Fruit fly (Drosophila melanogaster) whole organism, adult: ENCODE results near the gene CG43117.

ENCODE experiments used
- CG11617 ChIP-seq: fragments of 200-800 bp; sonication (Bioruptor generic); optimal IDR thresholded peaks from 2 replicates; lab custom pipeline; 2017; ENCODE audit warnings: mild to moderate bottlenecking, missing biosample characterization, missing genetic modification reagents, missing genetic modification characterization
- CG12768 ChIP-seq: fragments of 200-800 bp; sonication (Bioruptor generic); optimal IDR thresholded peaks from 2 replicates; lab custom pipeline; 2017; ENCODE audit warnings: missing biosample characterization, missing genetic modification characterization, mild to moderate bottlenecking, moderate library complexity, missing genetic modification reagents
- CG14711 ChIP-seq: fragments of 200-800 bp; sonication (Bioruptor generic); optimal IDR thresholded peaks from 2 replicates; lab custom pipeline; 2018; ENCODE audit warnings: missing biosample characterization, mild to moderate bottlenecking, missing genetic modification characterization, moderate library complexity
- CG1620 ChIP-seq: fragments of 200-800 bp; sonication (Bioruptor generic); optimal IDR thresholded peaks from 2 replicates; lab custom pipeline; 2016; ENCODE audit warnings: missing biosample characterization, missing genetic modification characterization
- CG33017 ChIP-seq: fragments of 200-800 bp; sonication (Bioruptor generic); optimal IDR thresholded peaks from 2 replicates; lab custom pipeline; 2018; ENCODE audit warnings: missing biosample characterization, mild to moderate bottlenecking, missing genetic modification characterization, moderate library complexity
- CG5204 ChIP-seq: fragments of 200-800 bp; sonication (Bioruptor generic); optimal IDR thresholded peaks from 2 replicates; lab custom pipeline; 2016; ENCODE audit warnings: missing biosample characterization, missing genetic modification characterization
- CG7045 ChIP-seq: fragments of 200-800 bp; sonication (Bioruptor generic); optimal IDR thresholded peaks from 2 replicates; lab custom pipeline; 2017; ENCODE audit warnings: missing biosample characterization, mild to moderate bottlenecking, missing genetic modification characterization
- CG7101 ChIP-seq: fragments of 200-800 bp; sonication (Bioruptor generic); optimal IDR thresholded peaks from 2 replicates; lab custom pipeline; 2018; ENCODE audit warnings: missing biosample characterization, mild to moderate bottlenecking, missing genetic modification characterization, moderate library complexity
- Clk ChIP-seq: fragments of 200-800 bp; sonication (Bioruptor generic); optimal IDR thresholded peaks from 2 replicates; lab custom pipeline; 2017; ENCODE audit warnings: missing biosample characterization, missing genetic modification characterization
- Crg-1 ChIP-seq: fragments of 200-800 bp; sonication (Bioruptor generic); optimal IDR thresholded peaks from 2 replicates; lab custom pipeline; 2016; ENCODE audit warnings: missing biosample characterization, missing genetic modification characterization
- Hr96 ChIP-seq: fragments of 200-800 bp; sonication (Bioruptor generic); optimal IDR thresholded peaks from 2 replicates; lab custom pipeline; 2016; ENCODE audit warnings: missing biosample characterization, missing genetic modification characterization
- Mnt ChIP-seq: fragments of 200-800 bp; sonication (Bioruptor generic); optimal IDR thresholded peaks from 2 replicates; lab custom pipeline; 2016; ENCODE audit warnings: missing biosample characterization, mild to moderate bottlenecking, missing genetic modification characterization
- bab1 ChIP-seq: fragments of 200-800 bp; sonication (Bioruptor generic); optimal IDR thresholded peaks from 3 replicates; lab custom pipeline; 2019; ENCODE audit warnings: missing biosample characterization, mild to moderate bottlenecking, missing genetic modification characterization, moderate library complexity
- cic ChIP-seq: fragments of 200-800 bp; sonication (Bioruptor generic); optimal IDR thresholded peaks from 2 replicates; lab custom pipeline; 2017; ENCODE audit warnings: missing biosample characterization, mild to moderate bottlenecking, missing genetic modification characterization, moderate library complexity
- cnc ChIP-seq, 2 experiments: fragments of >200 bp; optimal IDR thresholded peaks; 2 replicates each; lab custom pipeline; 2017
- kay ChIP-seq: fragments of 200-800 bp; sonication (Bioruptor generic); peaks from one replicate; lab custom pipeline; 2016; ENCODE audit warnings: missing biosample characterization, missing genetic modification characterization, borderline replicate concordance
- ovo ChIP-seq: fragments of 200-800 bp; sonication (Bioruptor generic); optimal IDR thresholded peaks from 2 replicates; lab custom pipeline; 2016; ENCODE audit warnings: missing biosample characterization, missing genetic modification characterization
- pad ChIP-seq: fragments of 200-800 bp; sonication (Bioruptor generic); optimal IDR thresholded peaks from 3 replicates; lab custom pipeline; 2017; ENCODE audit warnings: missing biosample characterization, missing genetic modification characterization, mild to moderate bottlenecking, moderate library complexity, missing genetic modification reagents
- tj ChIP-seq: fragments of 200-800 bp; sonication (Bioruptor generic); optimal IDR thresholded peaks from 3 replicates; lab custom pipeline; 2017; ENCODE audit warnings: missing biosample characterization, mild to moderate bottlenecking, missing genetic modification characterization, moderate library complexity
- toe ChIP-seq: fragments of 200-800 bp; sonication (Bioruptor generic); optimal IDR thresholded peaks from 2 replicates; lab custom pipeline; 2016; ENCODE audit warnings: missing biosample characterization, missing genetic modification characterization

Gene CG43117

dm6 chr3R:26456577-26456976 is 2.0 kb downstream of the CG43117 start, which contains the start of gene CG14237:
Gene CG14237, plus strand, starts transcription at chr3R:26456877.
- no peak for TF ChIP-seq cic (GFP tag; lab: Kevin White, UChicago)
- TF ChIP-seq CG12768: no peak
- TF ChIP-seq CG5204 (GFP tag; lab: Kevin White, UChicago): no peak
- no peak for TF ChIP-seq Mnt
- TF ChIP-seq kay (GFP tag; lab: Kevin White, UChicago): no peak
- TF ChIP-seq tj: no peak
- TF ChIP-seq CG7101: no peak
- no peak for TF ChIP-seq Hr96 (GFP tag; lab: Kevin White, UChicago)
- no peak for TF ChIP-seq pad (GFP tag; lab: Kevin White, UChicago)
- TF ChIP-seq cnc (optimal IDR thresholded peaks at IDR 0.05; lab: Kevin White, UChicago): no peak

- TF ChIP-seq Mnt (no peak), Hr96 (GFP tag; lab: Kevin White, UChicago) (no peak), bab1 (no peak), cic (GFP tag; lab: Kevin White, UChicago) (no peak), CG1620 (GFP tag; lab: Kevin White, UChicago) (no peak), pad (GFP tag; lab: Kevin White, UChicago) (no peak), kay (GFP tag; lab: Kevin White, UChicago) (no peak), tj (no peak), Crg-1 (no peak)
Measured at dm6 chr3R:26457949-26458348, 3.4 kb downstream of the CG43117 start, which contains the start of gene CG14238. Gene CG14238, plus strand, starts transcription at chr3R:26458249.

DNA sequence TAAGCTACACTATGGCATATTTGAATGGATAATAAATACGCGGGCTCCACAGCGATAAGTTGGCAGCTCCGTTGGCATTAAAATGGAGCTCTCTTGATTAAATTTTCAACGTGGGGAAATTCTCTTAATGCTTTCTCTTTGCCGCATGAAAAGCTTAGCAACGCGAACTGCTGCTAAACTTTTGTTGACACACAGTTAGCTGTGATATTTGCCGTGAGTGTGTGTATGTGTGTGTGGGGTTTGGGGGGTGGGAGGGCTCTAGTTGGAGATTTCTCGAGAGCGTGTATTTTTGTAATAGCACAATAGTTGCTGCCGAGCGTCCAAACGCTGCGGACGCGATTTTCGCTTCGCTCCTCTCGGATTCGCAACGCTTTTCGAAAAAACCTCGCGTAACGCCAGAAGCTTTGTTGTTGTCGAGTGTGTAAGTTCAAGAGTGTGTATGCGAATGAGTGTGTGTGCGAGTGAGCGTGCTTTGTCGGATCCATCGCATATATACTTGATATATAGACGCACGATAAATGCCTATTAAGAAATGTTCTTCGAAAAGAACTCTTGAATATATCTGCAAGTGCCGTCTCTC is 6.7 kb downstream of the CG43117 start, which contains the start of gene CG5455:
CG5455 (plus strand) TSS at position 302 of the 580 bp plus-strand sequence.
- TF ChIP-seq CG12768 (peak; percentile 93), CG14711 (peak; percentile 64), CG1620 (GFP tag; lab: Kevin White, UChicago) (peak; percentile 62), ovo (GFP tag; lab: Kevin White, UChicago) (peak; percentile 93), Crg-1 (peak; percentile 68), Hr96 (GFP tag; lab: Kevin White, UChicago) (peak; percentile 75), CG7045 (GFP tag; lab: Kevin White, UChicago) (peak; percentile 86), toe (peak; percentile 66), kay (GFP tag; lab: Kevin White, UChicago) (no peak), pad (GFP tag; lab: Kevin White, UChicago) (peak; percentile 80), Clk (peak; percentile 89), cnc (optimal IDR thresholded peaks at IDR 0.05; lab: Kevin White, UChicago) (no peak), CG33017 (tag; lab: Kevin White, UChicago) (peak; percentile 87), Mnt (peak; percentile 87), bab1 (peak; percentile 90), cic (GFP tag; lab: Kevin White, UChicago) (peak; percentile 96), CG7101 (peak; percentile 82), tj (peak; percentile 83), CG5204 (GFP tag; lab: Kevin White, UChicago) (peak; percentile 36), CG11617 (GFP tag; lab: Kevin White, UChicago) (peak; percentile 82)

- TF ChIP-seq bab1 (no peak), CG7045 (GFP tag; lab: Kevin White, UChicago) (no peak), CG7101 (no peak), CG1620 (GFP tag; lab: Kevin White, UChicago) (no peak), Clk (no peak), cic (GFP tag; lab: Kevin White, UChicago) (no peak), CG11617 (GFP tag; lab: Kevin White, UChicago) (no peak), cnc (optimal IDR thresholded peaks at IDR 0.05; lab: Kevin White, UChicago) (no peak), CG33017 (tag; lab: Kevin White, UChicago) (no peak), pad (GFP tag; lab: Kevin White, UChicago) (no peak), Hr96 (GFP tag; lab: Kevin White, UChicago) (no peak), kay (GFP tag; lab: Kevin White, UChicago) (no peak), CG14711 (no peak), CG12768 (no peak), tj (no peak), toe (no peak)
Measured at dm6 chr3R:26462173-26462959, 7.8 kb downstream of the CG43117 start.

dm6 chr3R:26463146-26463545 is 8.6 kb downstream of the CG43117 start:
- TF ChIP-seq CG14711 (no peak), Mnt (no peak), Clk (no peak), cnc (optimal IDR thresholded peaks at IDR 0.05; lab: Kevin White, UChicago) (no peak), bab1 (no peak), CG7101 (no peak), ovo (GFP tag; lab: Kevin White, UChicago) (no peak), CG7045 (GFP tag; lab: Kevin White, UChicago) (no peak), cic (GFP tag; lab: Kevin White, UChicago) (no peak)

DNA sequence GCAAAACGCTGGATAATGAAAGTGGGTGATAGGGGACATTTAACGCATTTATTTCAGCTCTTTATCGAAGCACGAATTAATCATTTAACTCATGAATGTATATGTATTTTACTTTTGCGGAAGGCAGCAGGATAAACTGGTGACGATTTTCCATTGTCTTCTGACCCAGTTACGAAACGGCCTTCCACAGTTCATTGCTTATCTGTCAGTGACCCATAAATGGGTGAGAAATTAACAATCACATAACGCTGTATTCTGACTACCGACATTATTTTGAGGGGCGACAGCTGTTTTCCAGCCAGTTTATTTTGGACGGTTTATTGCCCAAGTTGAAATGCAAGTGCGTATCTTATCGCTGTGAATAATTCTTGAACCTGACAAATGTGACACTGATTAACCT is 9.0 kb downstream of the CG43117 start:
- no peak for TF ChIP-seq ovo (GFP tag; lab: Kevin White, UChicago)
- no peak for TF ChIP-seq CG1620 (GFP tag; lab: Kevin White, UChicago)
- no peak for TF ChIP-seq toe
- TF ChIP-seq cic (GFP tag; lab: Kevin White, UChicago): no peak
- no peak for TF ChIP-seq Mnt
- no peak for TF ChIP-seq Hr96 (GFP tag; lab: Kevin White, UChicago)
- TF ChIP-seq kay (GFP tag; lab: Kevin White, UChicago): no peak
- no peak for TF ChIP-seq tj
- no peak for TF ChIP-seq CG33017 (tag; lab: Kevin White, UChicago)
- no peak for TF ChIP-seq bab1
- TF ChIP-seq cnc (optimal IDR thresholded peaks at IDR 0.05; lab: Kevin White, UChicago): no peak
- no peak for TF ChIP-seq Crg-1
- TF ChIP-seq CG7045 (GFP tag; lab: Kevin White, UChicago): no peak
- TF ChIP-seq pad (GFP tag; lab: Kevin White, UChicago): no peak
- TF ChIP-seq Clk: no peak
- no peak for TF ChIP-seq CG5204 (GFP tag; lab: Kevin White, UChicago)
- no peak for TF ChIP-seq CG7101
- no peak for TF ChIP-seq CG14711
- TF ChIP-seq CG12768: no peak
- no peak for TF ChIP-seq CG11617 (GFP tag; lab: Kevin White, UChicago)
